Fruit fly (Drosophila melanogaster) whole organism, pupa: Measurements from ENCODE around the gene CCHa2.

ENCODE experiments used
- CG10348 ChIP-seq: fragments of 200-800 bp; sonication (Bioruptor generic); IDR thresholded peaks from 2 replicates; pipeline ENCODE4 v1.3.6; 2022; ENCODE audit warnings: missing biosample characterization, missing genetic modification characterization
- CG13204 ChIP-seq: fragments of 200-800 bp; sonication (Bioruptor generic); optimal IDR thresholded peaks from 2 replicates; lab custom pipeline; 2018; ENCODE audit warnings: missing biosample characterization, mild to moderate bottlenecking, missing genetic modification characterization, moderate library complexity
- CG32121 ChIP-seq: fragments of 200-800 bp; sonication (Bioruptor generic); IDR thresholded peaks from 2 replicates; pipeline ENCODE4 v1.3.6; 2022; ENCODE audit warnings: missing biosample characterization, missing genetic modification characterization
- CG4496 ChIP-seq: fragments of 200-800 bp; sonication (Bioruptor generic); IDR thresholded peaks from 3 replicates; pipeline ENCODE4 v1.3.6; 2022; ENCODE audit warnings: missing biosample characterization, missing genetic modification characterization
- CG8159 ChIP-seq: fragments of 200-800 bp; sonication (Bioruptor generic); optimal IDR thresholded peaks from 3 replicates; lab custom pipeline; 2018; ENCODE audit warnings: missing biosample characterization, mild to moderate bottlenecking, missing genetic modification characterization, moderate library complexity
- CG8301 ChIP-seq: fragments of 200-800 bp; sonication (Bioruptor generic); optimal IDR thresholded peaks from 2 replicates; lab custom pipeline; 2018; ENCODE audit warnings: missing biosample characterization, mild to moderate bottlenecking, missing genetic modification characterization
- CG9948 ChIP-seq: fragments of 200-800 bp; sonication (Bioruptor generic); optimal IDR thresholded peaks from 2 replicates; lab custom pipeline; 2018; ENCODE audit warnings: missing biosample characterization, mild to moderate bottlenecking, missing genetic modification characterization, moderate library complexity
- EcR ChIP-seq: fragments of 200-800 bp; sonication (Bioruptor generic); optimal IDR thresholded peaks from 3 replicates; lab custom pipeline; 2019; ENCODE audit warnings: missing biosample characterization, missing genetic modification characterization, mild to moderate bottlenecking, moderate library complexity, missing genetic modification reagents
- Ets98B ChIP-seq: fragments of 200-800 bp; sonication (Bioruptor generic); IDR thresholded peaks from 2 replicates; pipeline ENCODE4 v1.3.6; 2022; ENCODE audit warnings: missing biosample characterization, missing genetic modification characterization
- rn ChIP-seq: fragments of 200-800 bp; sonication (Bioruptor generic); IDR thresholded peaks from 2 replicates; pipeline ENCODE4 v1.3.6; 2022; ENCODE audit warnings: missing biosample characterization, missing genetic modification characterization

- TF ChIP-seq rn (GFP tag; lab: Robert Waterston, UW) (peak; percentile 71), CG8301 (tag; lab: Kevin White, UChicago) (peak; percentile 94), CG9948 (tag; lab: Kevin White, UChicago) (peak; percentile 94), CG10348 (GFP tag; lab: Robert Waterston, UW) (peak; percentile 64; the same call in 1 of the 2 replicates), CG32121 (peak; percentile 87), CG4496 (peak; percentile 90), EcR (peak; percentile 79), Ets98B (GFP tag; lab: Robert Waterston, UW) (peak; percentile 80), CG8159 (tag; lab: Kevin White, UChicago) (peak; percentile 95), CG13204 (GFP tag; lab: Kevin White, UChicago) (peak; percentile 90)
These were observed 6.1 kb upstream of the CCHa2 start for dm6 chr3R:13400902-13401721.
